Worm (Caenorhabditis elegans) whole organism, mixed stage, embryonic: ENCODE measurements around the gene fbxa-210.

Experiments
- elt-1 ChIP-seq: sonication (generic microtip); optimal IDR thresholded peaks from 2 replicates; lab custom pipeline; 2017; ENCODE audit warnings: missing genetic modification characterization, mild to moderate bottlenecking, missing compliant biosample characterization, antibody characterized with exemption, moderate library complexity, borderline replicate concordance; ENCODE audit not compliant: insufficient read depth
- nhr-237 ChIP-seq: fragments of 150-350 bp; optimal IDR thresholded peaks from 2 replicates; lab custom pipeline; 2014; ENCODE audit warnings: missing biosample characterization, missing genetic modification characterization

- TF ChIP-seq elt-1 (tag; lab: Kevin White, UChicago) (no peak), nhr-237 (tag; lab: Kevin White, UChicago) (no peak)
Measured at ce11 chrV:18098387-18098786, 26.8 kb upstream of the fbxa-210 start, which contains the start of gene par-4.
